Fruit fly (Drosophila melanogaster) whole organism, embryonic: ENCODE data around the gene CG10621.

ENCODE experiments used
- Bdp1 ChIP-seq: fragments of 200-800 bp; sonication (Bioruptor generic); optimal IDR thresholded peaks from 3 replicates; lab custom pipeline; 2016; ENCODE audit warnings: missing biosample characterization, missing genetic modification characterization
- CG10267 ChIP-seq: fragments of 200-800 bp; sonication (Bioruptor generic); optimal IDR thresholded peaks from 2 replicates; lab custom pipeline; 2018; ENCODE audit warnings: missing biosample characterization, mild to moderate bottlenecking, missing genetic modification characterization, moderate library complexity
- CG10274 ChIP-seq: fragments of 200-800 bp; sonication (Bioruptor generic); optimal IDR thresholded peaks from 3 replicates; lab custom pipeline; 2017; ENCODE audit warnings: missing biosample characterization, mild to moderate bottlenecking, missing genetic modification characterization
- CG12155 ChIP-seq: fragments of 200-800 bp; sonication (Bioruptor generic); optimal IDR thresholded peaks from 3 replicates; lab custom pipeline; 2016; ENCODE audit warnings: missing biosample characterization, missing genetic modification characterization
- CG12219 ChIP-seq: fragments of 200-800 bp; sonication (Bioruptor generic); optimal IDR thresholded peaks from 3 replicates; lab custom pipeline; 2018; ENCODE audit warnings: missing biosample characterization, mild to moderate bottlenecking, missing genetic modification characterization
- CG12299 ChIP-seq: fragments of 200-800 bp; sonication (Bioruptor generic); optimal IDR thresholded peaks from 2 replicates; lab custom pipeline; 2018; ENCODE audit warnings: missing biosample characterization, mild to moderate bottlenecking, missing genetic modification characterization
- CG12942 ChIP-seq: fragments of 200-800 bp; sonication (Bioruptor generic); optimal IDR thresholded peaks from 3 replicates; lab custom pipeline; 2016; ENCODE audit warnings: missing biosample characterization, missing genetic modification characterization
- CG14860 ChIP-seq: fragments of 200-800 bp; sonication (Bioruptor generic); IDR thresholded peaks from 3 replicates; pipeline ENCODE4 v1.3.6; 2022; ENCODE audit warnings: missing biosample characterization, missing genetic modification characterization; ENCODE audit not compliant: partially characterized antibody
- CG14965 ChIP-seq: fragments of 200-800 bp; sonication (Bioruptor generic); optimal IDR thresholded peaks from 2 replicates; lab custom pipeline; 2016; ENCODE audit warnings: missing biosample characterization, missing genetic modification characterization, borderline replicate concordance
- CG15269 ChIP-seq: fragments of 200-800 bp; sonication (Bioruptor generic); optimal IDR thresholded peaks from 2 replicates; lab custom pipeline; 2018; ENCODE audit warnings: missing biosample characterization, mild to moderate bottlenecking, missing genetic modification characterization, moderate library complexity
- CG15479 ChIP-seq: fragments of 200-800 bp; sonication (Bioruptor generic); optimal IDR thresholded peaks from 3 replicates; lab custom pipeline; 2019; ENCODE audit warnings: missing biosample characterization, mild to moderate bottlenecking, missing genetic modification characterization, moderate library complexity
- CG1602 ChIP-seq: fragments of 200-800 bp; sonication (Bioruptor generic); optimal IDR thresholded peaks from 3 replicates; lab custom pipeline; 2016; ENCODE audit warnings: missing biosample characterization, missing genetic modification characterization
- CG1647 ChIP-seq: fragments of 200-800 bp; sonication (Bioruptor generic); optimal IDR thresholded peaks from 3 replicates; lab custom pipeline; 2016; ENCODE audit warnings: missing biosample characterization, missing genetic modification characterization
- CG16815 ChIP-seq: fragments of 200-800 bp; sonication (Bioruptor generic); optimal IDR thresholded peaks from 3 replicates; lab custom pipeline; 2017; ENCODE audit warnings: missing biosample characterization, mild to moderate bottlenecking, missing genetic modification characterization
- CG17359 ChIP-seq: fragments of 200-800 bp; sonication (Bioruptor generic); optimal IDR thresholded peaks from 3 replicates; lab custom pipeline; 2018; ENCODE audit warnings: missing biosample characterization, mild to moderate bottlenecking, missing genetic modification characterization, moderate library complexity
- CG17912 ChIP-seq: fragments of 200-800 bp; sonication (Bioruptor generic); optimal IDR thresholded peaks from 2 replicates; lab custom pipeline; 2018; ENCODE audit warnings: missing biosample characterization, mild to moderate bottlenecking, missing genetic modification characterization
- CG18011 ChIP-seq: fragments of 200-800 bp; sonication (Bioruptor generic); optimal IDR thresholded peaks from 2 replicates; lab custom pipeline; 2017; ENCODE audit warnings: missing biosample characterization, missing genetic modification characterization, mild to moderate bottlenecking, moderate library complexity, missing genotype
- CG3163 ChIP-seq: fragments of 200-800 bp; sonication (Bioruptor generic); optimal IDR thresholded peaks from 3 replicates; lab custom pipeline; 2016; ENCODE audit warnings: missing biosample characterization, missing genetic modification characterization
- CG32532 ChIP-seq: fragments of 200-800 bp; sonication (Bioruptor generic); IDR thresholded peaks from 2 replicates; pipeline ENCODE4 v1.3.6; 2022; ENCODE audit warnings: missing biosample characterization, missing genetic modification characterization
- CG4282 ChIP-seq: fragments of 200-800 bp; sonication (Bioruptor generic); optimal IDR thresholded peaks from 2 replicates; lab custom pipeline; 2016; ENCODE audit warnings: missing biosample characterization, missing genetic modification characterization
- CG6689 ChIP-seq: fragments of 200-800 bp; sonication (Bioruptor generic); IDR thresholded peaks from 2 replicates; pipeline ENCODE4 v1.3.6; 2022; ENCODE audit warnings: missing biosample characterization, missing genetic modification characterization
- CG6813 ChIP-seq: fragments of 200-800 bp; sonication (Bioruptor generic); optimal IDR thresholded peaks from 2 replicates; lab custom pipeline; 2017; ENCODE audit warnings: missing biosample characterization, missing genetic modification characterization, mild to moderate bottlenecking, moderate library complexity, missing genetic modification reagents
- CHES-1-like ChIP-seq: fragments of 200-800 bp; sonication (Bioruptor generic); optimal IDR thresholded peaks from 2 replicates; lab custom pipeline; 2016; ENCODE audit warnings: missing biosample characterization, missing genetic modification characterization
- Dll ChIP-seq: fragments of 200-800 bp; sonication (Bioruptor generic); IDR thresholded peaks from 4 replicates; pipeline ENCODE4 v1.3.6; 2022; ENCODE audit warnings: missing biosample characterization, missing genetic modification characterization; ENCODE audit not compliant: partially characterized antibody
- Eip74EF ChIP-seq, 2 experiments: fragments of 200-800 bp in 1 of 2; fragments of >200 bp in 1 of 2; sonication (Bioruptor generic) in 1 of 2; optimal IDR thresholded peaks; 2 replicates each; lab custom pipeline; 2017 to 2019; ENCODE audit warnings: missing biosample characterization in 2 of 2, missing genetic modification characterization in 2 of 2, mild to moderate bottlenecking in 1 of 2, moderate library complexity in 1 of 2
- Ets65A ChIP-seq: fragments of 200-800 bp; sonication (Bioruptor generic); peaks from one replicate; lab custom pipeline; 2016; ENCODE audit warnings: missing biosample characterization, missing genetic modification characterization
- HLH4C ChIP-seq: fragments of 200-800 bp; sonication (Bioruptor generic); IDR thresholded peaks from 3 replicates; pipeline ENCODE4 v1.3.6; 2022; ENCODE audit warnings: missing biosample characterization, missing genetic modification characterization; ENCODE audit not compliant: partially characterized antibody
- Hand ChIP-seq: fragments of 200-800 bp; sonication (Bioruptor generic); optimal IDR thresholded peaks from 2 replicates; lab custom pipeline; 2017; ENCODE audit warnings: mild to moderate bottlenecking, missing biosample characterization, missing genetic modification reagents, missing genetic modification characterization
- Hmx ChIP-seq: fragments of 200-800 bp; sonication (Bioruptor generic); optimal IDR thresholded peaks from 2 replicates; lab custom pipeline; 2016; ENCODE audit warnings: missing biosample characterization, missing genetic modification characterization
- Hr51 ChIP-seq, 2 experiments: fragments of 200-800 bp; sonication (Bioruptor generic); optimal IDR thresholded peaks; 2 replicates in 1 of 2; 3 replicates in 1 of 2; lab custom pipeline; 2016 to 2018; ENCODE audit warnings: missing biosample characterization in 2 of 2, missing genetic modification characterization in 2 of 2, mild to moderate bottlenecking in 1 of 2, moderate library complexity in 1 of 2
- Kr ChIP-seq: fragments of 200-800 bp; sonication (Bioruptor generic); optimal IDR thresholded peaks from 2 replicates; lab custom pipeline; 2017; ENCODE audit warnings: missing biosample characterization, mild to moderate bottlenecking, missing genetic modification characterization
- Lpt ChIP-seq: fragments of >200 bp; optimal IDR thresholded peaks from 2 replicates; lab custom pipeline; 2018; ENCODE audit warnings: missing biosample characterization, missing genetic modification characterization
- Mrtf ChIP-seq: fragments of 200-800 bp; sonication (Bioruptor generic); IDR thresholded peaks from 3 replicates; pipeline ENCODE4 v1.3.6; 2022; ENCODE audit warnings: missing biosample characterization, missing genetic modification characterization
- Myb ChIP-seq: fragments of 200-800 bp; sonication (Bioruptor generic); optimal IDR thresholded peaks from 2 replicates; lab custom pipeline; 2016; ENCODE audit warnings: missing biosample characterization, missing genetic modification characterization
- NC2β ChIP-seq: fragments of 200-800 bp; sonication (Bioruptor generic); optimal IDR thresholded peaks from 2 replicates; lab custom pipeline; 2016; ENCODE audit warnings: missing biosample characterization, missing genetic modification characterization
- NFAT ChIP-seq: fragments of 200-800 bp; sonication (Bioruptor generic); IDR thresholded peaks from 2 replicates; pipeline ENCODE4 v1.3.6; 2022; ENCODE audit warnings: missing biosample characterization, missing genetic modification characterization
- Ssrp ChIP-seq: fragments of 200-800 bp; sonication (Bioruptor generic); optimal IDR thresholded peaks from 2 replicates; lab custom pipeline; 2018; ENCODE audit warnings: missing biosample characterization, mild to moderate bottlenecking, missing genetic modification characterization, moderate library complexity
- ap ChIP-seq: fragments of 200-800 bp; sonication (Bioruptor generic); IDR thresholded peaks from 2 replicates; pipeline ENCODE4 v1.3.6; 2022; ENCODE audit warnings: missing biosample characterization, missing genetic modification characterization
- croc ChIP-seq: fragments of 200-800 bp; sonication (Bioruptor generic); conservative IDR thresholded peaks from 3 replicates; pipeline ENCODE4 v1.3.6; 2022; ENCODE audit warnings: missing biosample characterization, missing genetic modification characterization
- en ChIP-seq: fragments of 200-800 bp; sonication (Bioruptor generic); optimal IDR thresholded peaks from 2 replicates; lab custom pipeline; 2016; ENCODE audit warnings: missing biosample characterization, missing genetic modification characterization
- gem ChIP-seq: fragments of 200-800 bp; sonication (Bioruptor generic); optimal IDR thresholded peaks from 2 replicates; lab custom pipeline; 2019; ENCODE audit warnings: missing biosample characterization, mild to moderate bottlenecking, missing genetic modification characterization, moderate library complexity
- gsb ChIP-seq: fragments of 200-800 bp; sonication (Bioruptor generic); IDR thresholded peaks from 2 replicates; pipeline ENCODE4 v1.3.6; 2022; ENCODE audit warnings: missing biosample characterization, missing genetic modification characterization
- jigr1 ChIP-seq: fragments of 200-800 bp; sonication (Bioruptor generic); IDR thresholded peaks from 3 replicates; pipeline ENCODE4 v1.3.6; 2022; ENCODE audit warnings: missing biosample characterization, missing genetic modification characterization
- kah ChIP-seq: fragments of 200-800 bp; sonication (Bioruptor generic); optimal IDR thresholded peaks from 2 replicates; lab custom pipeline; 2018; ENCODE audit warnings: missing biosample characterization, mild to moderate bottlenecking, missing genetic modification characterization
- maf-S ChIP-seq: fragments of 200-800 bp; sonication (Bioruptor generic); optimal IDR thresholded peaks from 2 replicates; lab custom pipeline; 2016; ENCODE audit warnings: missing biosample characterization, missing genetic modification characterization
- oc ChIP-seq: fragments of 200-800 bp; sonication (Bioruptor generic); optimal IDR thresholded peaks from 2 replicates; lab custom pipeline; 2018; ENCODE audit warnings: missing biosample characterization, mild to moderate bottlenecking, missing genetic modification characterization, moderate library complexity
- peb ChIP-seq: fragments of 200-800 bp; sonication (Bioruptor generic); IDR thresholded peaks from 2 replicates; pipeline ENCODE4 v1.3.6; 2022; ENCODE audit warnings: missing biosample characterization, missing genetic modification characterization
- salm ChIP-seq: fragments of 200-800 bp; sonication (Bioruptor generic); optimal IDR thresholded peaks from 2 replicates; lab custom pipeline; 2018; ENCODE audit warnings: missing biosample characterization, mild to moderate bottlenecking, missing genetic modification characterization
- so ChIP-seq: fragments of 200-800 bp; sonication (Bioruptor generic); IDR thresholded peaks from 3 replicates; pipeline ENCODE4 v1.3.6; 2022; ENCODE audit warnings: missing biosample characterization, missing genetic modification characterization
- sug ChIP-seq: fragments of 200-800 bp; optimal IDR thresholded peaks from 2 replicates; lab custom pipeline; 2019; ENCODE audit warnings: missing biosample characterization, mild to moderate bottlenecking, missing genetic modification characterization, moderate library complexity
- yki ChIP-seq: fragments of >200 bp; optimal IDR thresholded peaks from 3 replicates; lab custom pipeline; 2018
- zfh1 ChIP-seq: fragments of 200-800 bp; sonication (Bioruptor generic); IDR thresholded peaks from 3 replicates; pipeline ENCODE4 v1.3.6; 2022; ENCODE audit warnings: missing biosample characterization, missing genetic modification characterization

Gene CG10621

dm6 chr2L:18906615-18907014 lies 47.6 kb downstream of the CG10621 start (continued):
- no peak for TF ChIP-seq CG14965
- no peak for TF ChIP-seq CG12299 (tag; lab: Kevin White, UChicago)
- TF ChIP-seq CHES-1-like (GFP tag; lab: Kevin White, UChicago), result no peak
- TF ChIP-seq Bdp1, result no peak
- TF ChIP-seq ap (GFP tag; lab: Robert Waterston, UW), result no peak
- no peak for TF ChIP-seq Mrtf
- TF ChIP-seq Eip74EF (GFP tag; optimal IDR thresholded peaks at IDR 0.05; lab: Kevin White, UChicago), result no peak
- TF ChIP-seq croc, result peak; percentile 48; the same call in 2 of the 3 replicates
- TF ChIP-seq maf-S (GFP tag; lab: Kevin White, UChicago), result no peak
- peak; percentile 78; the same call in 2 of the 3 replicates for TF ChIP-seq zfh1
- no peak for TF ChIP-seq CG1647
- TF ChIP-seq CG12219 (GFP tag; lab: Kevin White, UChicago), result no peak
- no peak for TF ChIP-seq sug (tag; lab: Kevin White, UChicago)
- no peak for TF ChIP-seq yki (lab: Kevin White, UChicago)
- no peak for TF ChIP-seq Hr51 (GFP tag; optimal IDR thresholded peaks at IDR 0.05; lab: Kevin White, UChicago)
- TF ChIP-seq Lpt, result no peak
- no peak for TF ChIP-seq salm (tag; lab: Kevin White, UChicago)
- no peak for TF ChIP-seq so (GFP tag; lab: Robert Waterston, UW)
- peak; percentile 26 for TF ChIP-seq CG1602 (GFP tag; lab: Kevin White, UChicago)
- no peak for TF ChIP-seq Kr
- TF ChIP-seq CG17359 (tag; lab: Kevin White, UChicago), result peak; percentile 53
- TF ChIP-seq CG3163 (GFP tag; lab: Kevin White, UChicago), result no peak
- no peak for TF ChIP-seq Myb (GFP tag; lab: Kevin White, UChicago)
- TF ChIP-seq Dll, result no peak
- no peak for TF ChIP-seq CG4282 (GFP tag; lab: Kevin White, UChicago)
- TF ChIP-seq jigr1 (GFP tag; lab: Robert Waterston, UW), result no peak
- no peak for TF ChIP-seq CG17912
- TF ChIP-seq NFAT (GFP tag; lab: Robert Waterston, UW), result no peak
- peak; percentile 16 for TF ChIP-seq kah (GFP tag; lab: Kevin White, UChicago)
- no peak for TF ChIP-seq CG14860
- no peak for TF ChIP-seq gem (tag; lab: Kevin White, UChicago)
- no peak for TF ChIP-seq CG18011 (GFP tag; lab: Kevin White, UChicago)
- TF ChIP-seq CG10274, result no peak
- TF ChIP-seq peb, result peak; percentile 37; the same call in 1 of the 2 replicates
- no peak for TF ChIP-seq CG16815 (GFP tag; lab: Kevin White, UChicago)
- TF ChIP-seq Hand (GFP tag; lab: Kevin White, UChicago), result no peak
- TF ChIP-seq CG6813, result peak; percentile 40
- TF ChIP-seq CG12942 (GFP tag; lab: Kevin White, UChicago), result no peak
- peak; percentile 15 for TF ChIP-seq Ets65A (GFP tag; lab: Kevin White, UChicago)
- TF ChIP-seq Hmx (GFP tag; lab: Kevin White, UChicago), result no peak
- peak; percentile 70 for TF ChIP-seq CG6689
- no peak for TF ChIP-seq CG15479 (GFP tag; lab: Kevin White, UChicago)
- no peak for TF ChIP-seq CG12155 (GFP tag; lab: Kevin White, UChicago)
- TF ChIP-seq Ssrp (tag; lab: Kevin White, UChicago), result peak; percentile 63
- TF ChIP-seq gsb (GFP tag; lab: Robert Waterston, UW), result no peak
- peak; percentile 37 for TF ChIP-seq CG15269 (tag; lab: Kevin White, UChicago)
- TF ChIP-seq CG10267, result peak; percentile 55
- TF ChIP-seq NC2β (GFP tag; lab: Kevin White, UChicago), result no peak
- no peak for TF ChIP-seq en (GFP tag; lab: Kevin White, UChicago)
- TF ChIP-seq CG32532, result peak; percentile 40; the same call in 1 of the 2 replicates
- no peak for TF ChIP-seq HLH4C (GFP tag; lab: Robert Waterston, UW)
- TF ChIP-seq oc (tag; lab: Kevin White, UChicago), result no peak
